Fruit fly (Drosophila melanogaster) Kc167 (cell line): Measurements from ENCODE around the gene CG33721.

Experiments used
- Myc ChIP-seq: fragments of >200 bp; optimal IDR thresholded peaks from 2 replicates; lab custom pipeline; 2017; ENCODE audit warnings: missing external identifiers
- Sin3A ChIP-seq: fragments of >200 bp; optimal IDR thresholded peaks from 2 replicates; lab custom pipeline; 2018; ENCODE audit warnings: missing external identifiers
- h ChIP-seq: fragments of >200 bp; optimal IDR thresholded peaks from 3 replicates; lab custom pipeline; 2018; ENCODE audit warnings: missing external identifiers
- insv ChIP-seq: fragments of >200 bp; optimal IDR thresholded peaks from 3 replicates; lab custom pipeline; 2018; ENCODE audit warnings: missing external identifiers
- psq ChIP-seq: fragments of >200 bp; optimal IDR thresholded peaks from 2 replicates; lab custom pipeline; 2017; ENCODE audit warnings: missing external identifiers
- ttk ChIP-seq: sonication (Bioruptor generic); optimal IDR thresholded peaks from 2 replicates; lab custom pipeline; 2017; ENCODE audit warnings: missing external identifiers

DNA sequence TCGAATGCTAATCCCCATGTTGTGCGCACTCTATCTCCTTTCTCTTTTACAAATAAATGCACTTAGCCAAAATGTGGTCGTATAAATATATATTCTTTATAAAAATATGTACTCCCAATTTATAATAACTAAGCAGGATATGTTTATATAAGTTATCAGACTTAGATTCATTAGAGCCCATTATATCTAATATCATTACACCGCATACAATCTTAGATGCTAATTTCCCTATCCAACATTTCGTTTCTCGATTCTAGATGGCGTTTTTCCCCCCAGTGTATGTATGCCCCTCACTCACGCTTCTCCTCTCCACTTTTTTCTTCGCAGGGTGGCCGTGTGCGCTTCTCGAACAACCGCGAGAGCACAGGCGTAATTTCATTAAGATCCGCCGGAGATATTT is 43.4 kb upstream of the CG33721 start:
- no peak for TF ChIP-seq Myc (lab: Kevin White, UChicago)
- TF ChIP-seq ttk (lab: Kevin White, UChicago), result no peak
- no peak for TF ChIP-seq insv
- TF ChIP-seq Sin3A, result no peak
- TF ChIP-seq psq, result no peak
- TF ChIP-seq h (lab: Kevin White, UChicago), result no peak
